Worm (Caenorhabditis elegans) whole organism, L4/young adult: ENCODE measurements around the gene T01B4.3.

ENCODE experiments used
- W03F9.2 ChIP-seq: fragments of 150-350 bp; optimal IDR thresholded peaks from 2 replicates; lab custom pipeline; 2014; ENCODE audit warnings: missing biosample characterization, missing genetic modification characterization
- dao-5 ChIP-seq: sonication (generic microtip); optimal IDR thresholded peaks from 2 replicates; lab custom pipeline; 2016; ENCODE audit warnings: missing genotype, missing genetic modification characterization, moderate library complexity, missing compliant biosample characterization
- him-1 ChIP-seq: sonication (generic microtip); optimal IDR thresholded peaks from 2 replicates; lab custom pipeline; 2016; ENCODE audit warnings: missing genotype, missing genetic modification reagents, missing genetic modification characterization, missing compliant biosample characterization

DNA sequence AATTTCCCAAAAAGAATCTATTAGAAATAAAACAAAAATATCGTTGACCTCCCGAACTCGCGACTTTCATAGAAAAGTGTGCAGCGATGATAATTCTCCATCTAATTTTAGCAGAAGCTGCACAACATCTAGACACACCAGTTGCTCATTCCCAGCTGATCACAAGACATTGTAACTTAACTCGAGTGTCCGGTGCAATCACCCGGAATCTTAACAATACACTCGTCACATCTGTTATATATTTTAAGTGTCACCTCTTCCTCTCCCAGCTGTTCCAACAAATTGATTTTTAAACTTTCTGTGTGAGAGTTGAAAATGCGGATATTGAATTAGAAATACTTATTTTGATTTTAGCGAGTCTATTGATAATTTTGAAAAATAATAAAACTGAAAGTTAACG, 3.8 kb upstream of the T01B4.3 start:
- no peak for TF ChIP-seq him-1 (tag; lab: Kevin White, UChicago)
- TF ChIP-seq W03F9.2 (tag; lab: Kevin White, UChicago) = no peak
- no peak for TF ChIP-seq dao-5
